Fruit fly (Drosophila melanogaster) whole organism, embryonic: ENCODE results near the gene CG1074.

Experiments
- CG11247 ChIP-seq: fragments of 200-800 bp; sonication (Bioruptor generic); IDR thresholded peaks from 2 replicates; pipeline ENCODE4 v1.3.6; 2022; ENCODE audit warnings: missing biosample characterization, missing genetic modification characterization
- CG13296 ChIP-seq: fragments of 200-800 bp; sonication (Bioruptor generic); optimal IDR thresholded peaks from 3 replicates; lab custom pipeline; 2018; ENCODE audit warnings: missing biosample characterization, mild to moderate bottlenecking, missing genetic modification characterization
- CG15601 ChIP-seq: fragments of 200-800 bp; sonication (Bioruptor generic); optimal IDR thresholded peaks from 3 replicates; lab custom pipeline; 2019; ENCODE audit warnings: missing biosample characterization, mild to moderate bottlenecking, missing genetic modification characterization, moderate library complexity
- CG16813 ChIP-seq: fragments of 200-800 bp; sonication (Bioruptor generic); IDR thresholded peaks from 3 replicates; pipeline ENCODE4 v1.3.6; 2022; ENCODE audit warnings: missing biosample characterization, missing genetic modification characterization; ENCODE audit not compliant: partially characterized antibody
- CG17612 ChIP-seq: fragments of 200-800 bp; sonication (Bioruptor generic); IDR thresholded peaks from 2 replicates; pipeline ENCODE4 v1.3.6; 2022; ENCODE audit warnings: missing biosample characterization, missing genetic modification characterization
- CG17802 ChIP-seq: fragments of 200-800 bp; sonication (Bioruptor generic); optimal IDR thresholded peaks from 2 replicates; lab custom pipeline; 2018; ENCODE audit warnings: missing biosample characterization, mild to moderate bottlenecking, missing genetic modification characterization, moderate library complexity
- CG2129 ChIP-seq: fragments of 200-800 bp; sonication (Bioruptor generic); IDR thresholded peaks from 2 replicates; pipeline ENCODE4 v1.3.6; 2022; ENCODE audit warnings: missing biosample characterization, missing genetic modification characterization; ENCODE audit not compliant: partially characterized antibody
- CG2712 ChIP-seq: fragments of 200-800 bp; optimal IDR thresholded peaks from 3 replicates; lab custom pipeline; 2019; ENCODE audit warnings: missing biosample characterization, mild to moderate bottlenecking, missing genetic modification characterization, moderate library complexity
- CG2889 ChIP-seq: fragments of 200-800 bp; sonication (Bioruptor generic); IDR thresholded peaks from 3 replicates; pipeline ENCODE4 v1.3.6; 2022; ENCODE audit warnings: missing biosample characterization, missing genetic modification characterization
- CG30020 ChIP-seq: fragments of 200-800 bp; optimal IDR thresholded peaks from 2 replicates; lab custom pipeline; 2019; ENCODE audit warnings: missing biosample characterization, mild to moderate bottlenecking, missing genetic modification characterization, moderate library complexity
- CG34376 ChIP-seq: fragments of 200-800 bp; sonication (Bioruptor generic); optimal IDR thresholded peaks from 2 replicates; lab custom pipeline; 2018; ENCODE audit warnings: missing biosample characterization, mild to moderate bottlenecking, missing genetic modification characterization
- CG6272 ChIP-seq: fragments of 200-800 bp; sonication (Bioruptor generic); IDR thresholded peaks from 2 replicates; pipeline ENCODE4 v1.3.6; 2022; ENCODE audit warnings: missing biosample characterization, missing genetic modification characterization
- CG7928 ChIP-seq: fragments of 200-800 bp; sonication (Bioruptor generic); optimal IDR thresholded peaks from 2 replicates; lab custom pipeline; 2017; ENCODE audit warnings: missing biosample characterization, mild to moderate bottlenecking, missing genetic modification characterization
- Camta ChIP-seq: fragments of 200-800 bp; sonication (Bioruptor generic); optimal IDR thresholded peaks from 2 replicates; lab custom pipeline; 2016; ENCODE audit warnings: missing biosample characterization, missing genetic modification characterization
- Dad ChIP-seq: fragments of 200-800 bp; sonication (Bioruptor generic); optimal IDR thresholded peaks from 3 replicates; lab custom pipeline; 2016; ENCODE audit warnings: missing biosample characterization, missing genetic modification characterization
- E2f2 ChIP-seq: fragments of 200-800 bp; sonication (Bioruptor generic); IDR thresholded peaks from 2 replicates; pipeline ENCODE4 v1.3.6; 2022; ENCODE audit warnings: missing biosample characterization, missing genetic modification characterization
- Gug ChIP-seq: fragments of 200-800 bp; sonication (Bioruptor generic); IDR thresholded peaks from 4 replicates; pipeline ENCODE4 v1.3.6; 2022; ENCODE audit warnings: missing biosample characterization, missing genetic modification characterization
- HLH4C ChIP-seq: fragments of 200-800 bp; sonication (Bioruptor generic); IDR thresholded peaks from 3 replicates; pipeline ENCODE4 v1.3.6; 2022; ENCODE audit warnings: missing biosample characterization, missing genetic modification characterization; ENCODE audit not compliant: partially characterized antibody
- HLHmδ ChIP-seq: fragments of 200-800 bp; sonication (Bioruptor generic); optimal IDR thresholded peaks from 2 replicates; lab custom pipeline; 2018; ENCODE audit warnings: missing biosample characterization, mild to moderate bottlenecking, missing genetic modification characterization, moderate library complexity
- Hand ChIP-seq: fragments of 200-800 bp; sonication (Bioruptor generic); optimal IDR thresholded peaks from 2 replicates; lab custom pipeline; 2017; ENCODE audit warnings: mild to moderate bottlenecking, missing biosample characterization, missing genetic modification reagents, missing genetic modification characterization
- Kr ChIP-seq: fragments of 200-800 bp; sonication (Bioruptor generic); optimal IDR thresholded peaks from 2 replicates; lab custom pipeline; 2017; ENCODE audit warnings: missing biosample characterization, mild to moderate bottlenecking, missing genetic modification characterization
- Stat92E ChIP-seq, 3 experiments: fragments of >200 bp in 2 of 3; fragments of 200-800 bp in 1 of 3; sonication (Bioruptor generic) in 1 of 3; optimal IDR thresholded peaks; 2 replicates each; lab custom pipeline; 2017 to 2019; ENCODE audit warnings: missing biosample characterization in 3 of 3, missing genetic modification characterization in 3 of 3, mild to moderate bottlenecking in 1 of 3, moderate library complexity in 1 of 3
- Xrp1 ChIP-seq: fragments of 200-800 bp; sonication (Bioruptor generic); IDR thresholded peaks from 2 replicates; pipeline ENCODE4 v1.3.6; 2022; ENCODE audit warnings: missing biosample characterization, missing genetic modification characterization
- abd-A ChIP-seq: fragments of 200-800 bp; sonication (Bioruptor generic); optimal IDR thresholded peaks from 3 replicates; lab custom pipeline; 2019; ENCODE audit warnings: missing biosample characterization, mild to moderate bottlenecking, missing genetic modification characterization, moderate library complexity
- aop ChIP-seq: fragments of 200-800 bp; sonication (Bioruptor generic); IDR thresholded peaks from 2 replicates; pipeline ENCODE4 v1.3.6; 2022; ENCODE audit warnings: missing biosample characterization, missing genetic modification characterization
- az2 ChIP-seq: fragments of 200-800 bp; sonication (Bioruptor generic); optimal IDR thresholded peaks from 3 replicates; lab custom pipeline; 2016; ENCODE audit warnings: missing biosample characterization, missing genetic modification characterization
- bbx ChIP-seq: fragments of 200-800 bp; sonication (Bioruptor generic); IDR thresholded peaks from 2 replicates; pipeline ENCODE4 v1.3.6; 2022; ENCODE audit warnings: missing biosample characterization, missing genetic modification characterization; ENCODE audit not compliant: partially characterized antibody
- cas ChIP-seq: fragments of 200-800 bp; sonication (Bioruptor generic); IDR thresholded peaks from 2 replicates; pipeline ENCODE4 v1.3.6; 2022; ENCODE audit warnings: missing biosample characterization, missing genetic modification characterization
- caup ChIP-seq: fragments of 200-800 bp; sonication (Bioruptor generic); optimal IDR thresholded peaks from 3 replicates; lab custom pipeline; 2017; ENCODE audit warnings: missing biosample characterization, mild to moderate bottlenecking, missing genetic modification characterization, moderate library complexity; ENCODE audit not compliant: severe bottlenecking
- crol ChIP-seq: fragments of 200-800 bp; sonication (Bioruptor generic); IDR thresholded peaks from 2 replicates; pipeline ENCODE4 v1.3.6; 2022; ENCODE audit warnings: missing biosample characterization, missing genetic modification characterization
- dati ChIP-seq: fragments of 200-800 bp; sonication (Bioruptor generic); IDR thresholded peaks from 2 replicates; pipeline ENCODE4 v1.3.6; 2022; ENCODE audit warnings: missing biosample characterization, missing genetic modification characterization
- dysf ChIP-seq: fragments of 200-800 bp; sonication (Bioruptor generic); IDR thresholded peaks from 3 replicates; pipeline ENCODE4 v1.3.6; 2022; ENCODE audit warnings: missing biosample characterization, missing genetic modification characterization
- exex ChIP-seq: fragments of 200-800 bp; sonication (Bioruptor generic); optimal IDR thresholded peaks from 4 replicates; lab custom pipeline; 2018; ENCODE audit warnings: missing biosample characterization, mild to moderate bottlenecking, missing genetic modification characterization, moderate library complexity
- eyg ChIP-seq: fragments of 200-800 bp; sonication (Bioruptor generic); optimal IDR thresholded peaks from 3 replicates; lab custom pipeline; 2016; ENCODE audit warnings: missing biosample characterization, missing genetic modification characterization
- grau ChIP-seq: fragments of 200-800 bp; optimal IDR thresholded peaks from 3 replicates; lab custom pipeline; 2019; ENCODE audit warnings: missing biosample characterization, mild to moderate bottlenecking, missing genetic modification characterization, moderate library complexity
- her ChIP-seq: fragments of 200-800 bp; sonication (Bioruptor generic); optimal IDR thresholded peaks from 2 replicates; lab custom pipeline; 2016; ENCODE audit warnings: missing biosample characterization, missing genetic modification characterization
- inv ChIP-seq: fragments of 200-800 bp; sonication (Bioruptor generic); IDR thresholded peaks from 2 replicates; pipeline ENCODE4 v1.3.6; 2022; ENCODE audit warnings: missing biosample characterization, missing genetic modification characterization; ENCODE audit not compliant: partially characterized antibody
- klu ChIP-seq: fragments of 200-800 bp; sonication (Bioruptor generic); IDR thresholded peaks from 2 replicates; pipeline ENCODE4 v1.3.6; 2022; ENCODE audit warnings: missing biosample characterization, missing genetic modification characterization
- nerfin-1 ChIP-seq: fragments of 200-800 bp; sonication (Bioruptor generic); optimal IDR thresholded peaks from 3 replicates; lab custom pipeline; 2019; ENCODE audit warnings: missing biosample characterization, mild to moderate bottlenecking, missing genetic modification characterization, moderate library complexity
- nom ChIP-seq: fragments of 200-800 bp; sonication (Bioruptor generic); optimal IDR thresholded peaks from 2 replicates; lab custom pipeline; 2017; ENCODE audit warnings: missing biosample characterization, missing genetic modification characterization, mild to moderate bottlenecking, moderate library complexity, missing genetic modification reagents
- phol ChIP-seq: fragments of 200-800 bp; sonication (Bioruptor generic); optimal IDR thresholded peaks from 3 replicates; lab custom pipeline; 2018; ENCODE audit warnings: missing biosample characterization, mild to moderate bottlenecking, missing genetic modification characterization, moderate library complexity
- pum ChIP-seq: fragments of 200-800 bp; sonication (Bioruptor generic); optimal IDR thresholded peaks from 2 replicates; lab custom pipeline; 2016; ENCODE audit warnings: missing biosample characterization, missing genetic modification characterization
- repo ChIP-seq: fragments of 200-800 bp; sonication (Bioruptor generic); optimal IDR thresholded peaks from 2 replicates; lab custom pipeline; 2016; ENCODE audit warnings: missing biosample characterization, missing genetic modification characterization
- sima ChIP-seq: fragments of 200-800 bp; sonication (Bioruptor generic); optimal IDR thresholded peaks from 2 replicates; lab custom pipeline; 2016; ENCODE audit warnings: missing biosample characterization, missing genetic modification characterization
- ssp ChIP-seq: fragments of 200-800 bp; sonication (Bioruptor generic); IDR thresholded peaks from 2 replicates; pipeline ENCODE4 v1.3.6; 2022; ENCODE audit warnings: missing biosample characterization, missing genetic modification characterization
- sug ChIP-seq: fragments of 200-800 bp; optimal IDR thresholded peaks from 2 replicates; lab custom pipeline; 2019; ENCODE audit warnings: missing biosample characterization, mild to moderate bottlenecking, missing genetic modification characterization, moderate library complexity
- tin ChIP-seq: fragments of 200-800 bp; sonication (Bioruptor generic); optimal IDR thresholded peaks from 3 replicates; lab custom pipeline; 2016; ENCODE audit warnings: missing biosample characterization, missing genetic modification characterization
- ttk ChIP-seq: fragments of 200-800 bp; sonication (Bioruptor generic); IDR thresholded peaks from 2 replicates; pipeline ENCODE4 v2.1.2; 2022; ENCODE audit warnings: missing biosample characterization, missing genetic modification characterization

The CG1074 gene

dm6 chr3R:4402884-4403705 is 30.7 kb upstream of the CG1074 start, which contains the start of gene lost (continued):
- TF ChIP-seq sima (GFP tag; lab: Kevin White, UChicago) (no peak), eyg (GFP tag; lab: Kevin White, UChicago) (peak; percentile 2), nerfin-1 (no peak), Gug (GFP tag; lab: Robert Waterston, UW) (peak; percentile 15; the same call in 2 of the 4 replicates), CG6272 (peak; percentile 41; the same call in 1 of the 2 replicates), CG2889 (no peak), Dad (no peak), dysf (GFP tag; lab: Robert Waterston, UW) (peak; percentile 26; the same call in 1 of the 3 replicates), sug (tag; lab: Kevin White, UChicago) (peak; percentile 53), CG7928 (GFP tag; lab: Kevin White, UChicago) (peak; percentile 28), CG15601 (peak; percentile 61), Camta (GFP tag; lab: Kevin White, UChicago) (no peak), exex (tag; lab: Kevin White, UChicago) (peak; percentile 17), cas (GFP tag; lab: Robert Waterston, UW) (no peak), Stat92E (GFP tag; optimal IDR thresholded peaks at IDR 0.05; lab: Kevin White, UChicago) (no peak), az2 (no peak), HLHmδ (peak; percentile 3), caup (GFP tag; lab: Kevin White, UChicago) (peak; percentile 44), Xrp1 (no peak), CG17612 (no peak), CG11247 (no peak), Kr (GFP tag; lab: Kevin White, UChicago) (no peak), her (peak; percentile 22), klu (no peak), aop (GFP tag; lab: Robert Waterston, UW) (no peak), repo (GFP tag; lab: Kevin White, UChicago) (no peak), E2f2 (GFP tag; lab: Robert Waterston, UW) (peak; percentile 72), grau (tag; lab: Kevin White, UChicago) (peak; percentile 44), CG16813 (GFP tag; lab: Robert Waterston, UW) (peak; percentile 98), crol (GFP tag; lab: Robert Waterston, UW) (peak; percentile 71), phol (tag; lab: Kevin White, UChicago) (peak; percentile 86), dati (GFP tag; lab: Robert Waterston, UW) (no peak), CG30020 (tag; lab: Kevin White, UChicago) (peak; percentile 93), pum (GFP tag; lab: Kevin White, UChicago) (no peak), nom (GFP tag; lab: Kevin White, UChicago) (peak; percentile 24), bbx (GFP tag; lab: Robert Waterston, UW) (peak; percentile 99), abd-A (no peak), CG17802 (tag; lab: Kevin White, UChicago) (peak; percentile 82), inv (GFP tag; lab: Robert Waterston, UW) (peak; percentile 99), tin (GFP tag; lab: Kevin White, UChicago) (no peak), CG13296 (GFP tag; lab: Kevin White, UChicago) (peak; percentile 39), CG2712 (tag; lab: Kevin White, UChicago) (peak; percentile 62), CG2129 (GFP tag; lab: Robert Waterston, UW) (peak; percentile 90), CG34376 (GFP tag; lab: Kevin White, UChicago) (peak; percentile 34), ssp (GFP tag; lab: Robert Waterston, UW) (peak; percentile 89), ttk (GFP tag; lab: Robert Waterston, UW) (peak; percentile 25; the same call in 1 of the 2 replicates), Hand (GFP tag; lab: Kevin White, UChicago) (no peak), HLH4C (GFP tag; lab: Robert Waterston, UW) (peak; percentile 96)
